Worm (Caenorhabditis elegans) whole organism, midembryonic: ENCODE data around the gene ZK930.4.

Experiments used
- T22C8.4 ChIP-seq: fragments of 200-800 bp; sonication (Bioruptor generic); IDR thresholded peaks from 2 replicates; pipeline ENCODE4 v1.3.6; 2022; ENCODE audit warnings: missing genetic modification characterization, missing compliant biosample characterization
- cog-1 ChIP-seq: sonication (generic microtip); optimal IDR thresholded peaks from 2 replicates; lab custom pipeline; 2016; ENCODE audit warnings: missing genetic modification characterization, missing compliant biosample characterization
- flt-1 ChIP-seq: fragments of 200-800 bp; sonication (Bioruptor generic); IDR thresholded peaks from 2 replicates; pipeline ENCODE4 v1.3.6; 2022; ENCODE audit warnings: missing genetic modification characterization, missing compliant biosample characterization
- klf-2 ChIP-seq: fragments of 200-800 bp; sonication (Bioruptor generic); conservative IDR thresholded peaks from 2 replicates; pipeline ENCODE4 v1.3.6; 2022; ENCODE audit warnings: missing genetic modification reagents, missing genetic modification characterization, missing compliant biosample characterization
- med-1 ChIP-seq: sonication (generic microtip); optimal IDR thresholded peaks from 2 replicates; lab custom pipeline; 2017; ENCODE audit warnings: missing genetic modification characterization, mild to moderate bottlenecking, missing compliant biosample characterization, antibody characterized with exemption, missing genetic modification reagents; ENCODE audit not compliant: insufficient read depth
- ref-1 ChIP-seq: fragments of 200-800 bp; sonication (Bioruptor generic); conservative IDR thresholded peaks from 2 replicates; pipeline ENCODE4 v1.3.6; 2022; ENCODE audit warnings: missing genetic modification reagents, missing genetic modification characterization, missing compliant biosample characterization
- tab-1 ChIP-seq: fragments of 200-800 bp; sonication (Bioruptor generic); IDR thresholded peaks from 2 replicates; pipeline ENCODE4 v1.3.6; 2022; ENCODE audit warnings: missing genetic modification characterization, missing compliant biosample characterization
- ztf-23 ChIP-seq: fragments of 200-800 bp; sonication (Bioruptor generic); IDR thresholded peaks from 2 replicates; pipeline ENCODE4 v1.3.6; 2022; ENCODE audit warnings: missing genetic modification reagents, missing genetic modification characterization, missing compliant biosample characterization
- ztf-29 ChIP-seq: fragments of 200-800 bp; sonication (Bioruptor generic); IDR thresholded peaks from 2 replicates; pipeline ENCODE4 v1.3.6; 2022; ENCODE audit warnings: missing genetic modification reagents, missing genetic modification characterization, missing compliant biosample characterization

Gene ZK930.4

DNA sequence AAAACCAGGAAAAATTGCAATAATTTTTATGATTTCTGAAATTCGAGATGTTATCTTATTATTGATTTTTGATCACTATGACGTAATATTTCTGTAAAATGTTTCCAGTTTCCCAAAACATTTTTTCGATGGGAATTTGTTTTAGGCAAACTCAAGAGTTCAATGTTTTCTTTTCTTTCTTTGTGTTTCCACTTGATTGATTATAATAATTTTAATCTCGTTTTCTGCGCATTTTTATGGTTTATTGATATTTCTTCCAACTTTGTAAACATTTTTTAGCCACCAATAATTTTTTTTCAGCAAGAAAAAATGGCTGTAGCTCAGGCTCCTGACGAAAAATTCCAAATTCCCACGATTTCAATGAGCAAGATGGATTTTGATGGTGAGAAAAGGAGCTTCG, 47.9 kb downstream of the ZK930.4 start, which contains the start of gene W03C9.6:
Gene W03C9.6 (plus strand): TSS at position 301 of the 400 bp plus-strand sequence.
- TF ChIP-seq ztf-23 = no peak
- TF ChIP-seq med-1 (GFP tag; lab: Kevin White, UChicago) = no peak
- no peak for TF ChIP-seq cog-1
- TF ChIP-seq ref-1 (GFP tag; lab: Robert Waterston, UW) = no peak
- TF ChIP-seq T22C8.4 (GFP tag; lab: Robert Waterston, UW) = no peak
- TF ChIP-seq klf-2 (GFP tag; lab: Robert Waterston, UW) = no peak
- TF ChIP-seq ztf-29 (GFP tag; lab: Robert Waterston, UW) = no peak
- TF ChIP-seq tab-1 (GFP tag; lab: Robert Waterston, UW) = no peak
- no peak for TF ChIP-seq flt-1 (GFP tag; lab: Robert Waterston, UW)

DNA sequence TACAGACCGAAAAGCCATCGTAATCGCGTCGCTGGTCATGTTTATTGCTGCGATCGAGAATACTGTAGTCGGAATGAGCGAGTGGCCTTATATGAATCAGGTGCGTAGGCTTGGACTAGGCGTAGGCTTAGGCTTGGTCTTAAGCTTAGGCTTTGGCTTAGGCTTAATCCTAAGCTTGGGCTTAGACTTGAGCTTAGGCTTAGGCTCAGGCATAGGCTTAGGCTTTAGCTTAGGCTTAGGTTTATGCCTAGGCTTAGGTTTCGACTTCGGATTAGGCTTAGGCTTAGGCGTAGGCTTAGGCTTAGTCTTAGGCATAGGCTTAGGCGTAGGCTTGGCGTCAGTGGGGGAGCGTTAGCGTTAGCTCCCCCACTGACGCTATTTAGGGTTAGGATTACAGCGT, 48.5 kb downstream of the ZK930.4 start:
- no peak for TF ChIP-seq tab-1 (GFP tag; lab: Robert Waterston, UW)
- peak; percentile 21; the same call in 1 of the 2 replicates for TF ChIP-seq ztf-29 (GFP tag; lab: Robert Waterston, UW)
